Fruit fly (Drosophila melanogaster): ENCODE measurements around the gene CG12974.

The CG12974 gene

DNA sequence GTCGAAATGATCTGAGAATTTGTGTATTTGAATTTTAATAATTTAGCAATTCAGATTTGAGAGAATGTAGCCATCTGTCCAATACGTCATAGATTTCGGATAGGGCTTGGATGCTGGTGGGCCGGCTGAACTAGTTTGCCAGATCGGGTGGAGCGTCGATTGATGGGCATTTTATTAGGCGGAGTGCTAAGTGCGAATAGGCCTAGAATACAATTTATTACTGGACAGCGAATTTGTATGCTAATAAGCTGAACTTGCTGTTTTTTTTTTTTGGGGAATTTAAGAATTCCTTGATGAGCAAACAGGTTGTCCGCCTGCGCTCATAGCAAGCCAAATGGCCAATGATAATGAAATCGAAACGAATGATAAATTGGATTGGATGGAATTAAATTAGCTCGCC lies 13.4 kb upstream of the CG12974 start:
- no peak for TF ChIP-seq CG8478 (optimal IDR thresholded peaks at IDR 0.05)
- no peak for TF ChIP-seq CTCF (optimal IDR thresholded peaks at IDR 0.05)

DNA sequence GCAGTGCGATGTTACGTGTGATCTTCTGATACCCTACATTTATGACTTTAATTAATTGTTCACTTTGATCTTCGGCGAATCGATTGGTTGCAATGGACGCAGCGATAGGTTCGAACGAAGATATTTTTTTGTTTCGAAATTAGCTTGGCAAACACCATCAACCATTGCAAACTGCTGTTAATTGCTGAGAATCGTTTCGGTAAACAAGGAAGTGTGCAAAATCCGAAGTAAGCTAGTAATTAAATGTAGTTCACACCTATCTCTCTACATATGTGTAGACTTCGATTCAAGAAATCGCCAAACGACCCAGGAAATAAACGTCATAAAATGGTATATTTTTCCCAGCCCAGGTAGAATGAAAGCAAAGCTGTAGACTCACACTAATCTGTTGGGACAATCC lies 12.6 kb upstream of the CG12974 start, which contains the start of gene CG43702:
CG43702 (plus strand) TSS at position 301 of the 400 bp plus-strand sequence.
- TF ChIP-seq CG8478 (optimal IDR thresholded peaks at IDR 0.05) (no peak), CTCF (optimal IDR thresholded peaks at IDR 0.05) (no peak)

dm6 chr3L:21297703-21298102 lies 11.9 kb upstream of the CG12974 start, which contains the start of gene Edg78E:
Gene Edg78E (minus strand): TSS chr3L:21297803.
- TF ChIP-seq CTCF (optimal IDR thresholded peaks at IDR 0.05) = no peak
- no peak for TF ChIP-seq CG8478 (optimal IDR thresholded peaks at IDR 0.05)

dm6 chr3L:21294202-21294601 lies 8.4 kb upstream of the CG12974 start, which contains the start of gene Cpr78Cb:
Gene Cpr78Cb (plus strand): TSS chr3L:21294492.
- TF ChIP-seq CTCF (optimal IDR thresholded peaks at IDR 0.05) (no peak), CG8478 (optimal IDR thresholded peaks at IDR 0.05) (no peak)

- no peak for TF ChIP-seq CTCF (optimal IDR thresholded peaks at IDR 0.05)
- no peak for TF ChIP-seq CG8478 (optimal IDR thresholded peaks at IDR 0.05)
Measured at dm6 chr3L:21292700-21293099, 6.9 kb upstream of the CG12974 start, which contains the start of gene Cpr78Ca. Gene Cpr78Ca (minus strand): TSS chr3L:21292800.

- no peak for TF ChIP-seq CG8478 (optimal IDR thresholded peaks at IDR 0.05)
- no peak for TF ChIP-seq CTCF (optimal IDR thresholded peaks at IDR 0.05)
Measured at dm6 chr3L:21291055-21291454, 5.3 kb upstream of the CG12974 start.

- no peak for TF ChIP-seq CTCF (optimal IDR thresholded peaks at IDR 0.05)
- no peak for TF ChIP-seq CG8478 (optimal IDR thresholded peaks at IDR 0.05)
Measured at dm6 chr3L:21290336-21290735, 4.6 kb upstream of the CG12974 start.

dm6 chr3L:21284720-21285638 lies 783 bp downstream of the CG12974 start:
- no peak for TF ChIP-seq CTCF (optimal IDR thresholded peaks at IDR 0.05)
- no peak for TF ChIP-seq CG8478 (optimal IDR thresholded peaks at IDR 0.05)

dm6 chr3L:21283795-21284194 lies 2.0 kb downstream of the CG12974 start:
- TF ChIP-seq CTCF (optimal IDR thresholded peaks at IDR 0.05) (no peak), CG8478 (optimal IDR thresholded peaks at IDR 0.05) (no peak)

DNA sequence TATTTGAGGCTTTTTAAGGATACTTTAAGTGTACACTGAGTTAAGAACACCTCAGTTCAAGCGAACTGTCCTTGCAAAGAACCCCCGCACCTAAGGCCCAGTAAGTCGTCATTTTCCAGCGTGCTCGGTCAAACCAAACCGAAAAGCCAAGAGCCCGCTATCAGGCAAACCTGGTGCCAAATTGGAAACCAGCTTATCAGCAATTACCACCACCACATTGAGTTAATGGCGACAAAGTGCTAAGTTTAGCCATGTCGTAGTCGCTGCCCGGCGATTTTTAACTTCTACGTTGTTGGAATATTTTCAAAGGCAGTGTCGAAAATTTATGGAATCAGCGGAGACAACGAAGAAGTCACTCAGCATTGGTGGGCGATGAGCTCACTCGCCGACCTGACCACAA lies 3.0 kb downstream of the CG12974 start:
- TF ChIP-seq CG8478 (optimal IDR thresholded peaks at IDR 0.05) = no peak
- TF ChIP-seq CTCF (optimal IDR thresholded peaks at IDR 0.05) = no peak

- no peak for TF ChIP-seq CTCF (optimal IDR thresholded peaks at IDR 0.05)
- no peak for TF ChIP-seq CG8478 (optimal IDR thresholded peaks at IDR 0.05)
Measured at dm6 chr3L:21281706-21282105, 4.1 kb downstream of the CG12974 start.

- TF ChIP-seq CG8478 (optimal IDR thresholded peaks at IDR 0.05) (no peak), CTCF (optimal IDR thresholded peaks at IDR 0.05) (peak in 1 of 2 experiments; percentile 18)
Measured at dm6 chr3L:21280996-21281691, 4.6 kb downstream of the CG12974 start, which contains the start of gene ppl. Gene ppl (minus strand): TSS chr3L:21281506.

dm6 chr3L:21279876-21280566 lies 5.7 kb downstream of the CG12974 start, which contains the start of gene AcCoAS:
Gene AcCoAS (minus strand): TSS chr3L:21280243.
- TF ChIP-seq CTCF (optimal IDR thresholded peaks at IDR 0.05) (no peak), CG8478 (optimal IDR thresholded peaks at IDR 0.05) (no peak)

dm6 chr3L:21279168-21279567 lies 6.6 kb downstream of the CG12974 start:
- no peak for TF ChIP-seq CG8478 (optimal IDR thresholded peaks at IDR 0.05)
- TF ChIP-seq CTCF (optimal IDR thresholded peaks at IDR 0.05) = no peak
